Worm (Caenorhabditis elegans): ENCODE data around the gene prk-1.

- TF ChIP-seq fkh-10 (GFP tag; optimal IDR thresholded peaks at IDR 0.05) (no peak), pha-4 (tag; optimal IDR thresholded peaks at IDR 0.05) (no peak), tbx-2 (tag; optimal IDR thresholded peaks at IDR 0.05) (peak; percentile 60), rnt-1 (tag; optimal IDR thresholded peaks at IDR 0.05) (peak; percentile 39), hlh-13 (GFP tag; optimal IDR thresholded peaks at IDR 0.05) (no peak), fax-1 (tag; optimal IDR thresholded peaks at IDR 0.05) (no peak), elt-2 (tag; optimal IDR thresholded peaks at IDR 0.05) (no peak), pha-2 (tag; optimal IDR thresholded peaks at IDR 0.05) (no peak), ref-2 (tag; optimal IDR thresholded peaks at IDR 0.05) (peak; percentile 62), madf-2 (tag; optimal IDR thresholded peaks at IDR 0.05) (no peak), eyg-1 (tag; optimal IDR thresholded peaks at IDR 0.05) (no peak), pqm-1 (tag; optimal IDR thresholded peaks at IDR 0.05) (no peak), ceh-9 (tag; optimal IDR thresholded peaks at IDR 0.05) (no peak), nfya-1 (tag; optimal IDR thresholded peaks at IDR 0.05) (peak; percentile 60)
Observed at ce11 chrIII:6978875-6979274, 11.1 kb upstream of the prk-1 start.

Data from whole organism, late embryonic.